Worm (Caenorhabditis elegans) whole organism, mixed stage, embryonic: Measurements from ENCODE around the gene elo-6.

ENCODE experiments used
- ces-1 ChIP-seq: fragments of 150-350 bp; optimal IDR thresholded peaks from 2 replicates; lab custom pipeline; 2014; ENCODE audit warnings: missing biosample characterization, missing genetic modification reagents, missing genetic modification characterization
- drap-1 ChIP-seq: fragments of 200-800 bp; sonication (Bioruptor generic); optimal IDR thresholded peaks from 3 replicates; lab custom pipeline; 2018; ENCODE audit warnings: mild to moderate bottlenecking, missing genetic modification characterization, missing compliant biosample characterization
- snpc-4 ChIP-seq: fragments of 150-350 bp; optimal IDR thresholded peaks from 2 replicates; lab custom pipeline; 2014; ENCODE audit warnings: missing biosample characterization, missing genetic modification characterization
- unc-62 ChIP-seq: fragments of 150-350 bp; optimal IDR thresholded peaks from 2 replicates; lab custom pipeline; 2014; ENCODE audit warnings: missing biosample characterization, missing genetic modification reagents, missing genetic modification characterization

- TF ChIP-seq drap-1 (GFP tag; lab: Kevin White, UChicago): no peak
- TF ChIP-seq ces-1: no peak
- TF ChIP-seq unc-62 (GFP tag; lab: Kevin White, UChicago): no peak
- TF ChIP-seq snpc-4 (tag; lab: Kevin White, UChicago): no peak
Observed at ce11 chrIV:5339255-5339654, 49.1 kb downstream of the elo-6 start, which contains the start of gene Y4C6B.2.
